Worm (Caenorhabditis elegans): ENCODE results near the gene H38K22.6.
A peak's percentile ranks its signal among the peaks of the same experiment; 100 is the strongest.

Gene H38K22.6

ce11 chrIII:4281955-4282618, 38.1 kb upstream of the H38K22.6 start (continued):
- peak; percentile 67 for TF ChIP-seq nhr-12 (tag; optimal IDR thresholded peaks at IDR 0.05)
- TF ChIP-seq sem-4 (tag; optimal IDR thresholded peaks at IDR 0.05) = peak; percentile 99
- TF ChIP-seq elt-1 (tag; optimal IDR thresholded peaks at IDR 0.05) = peak; percentile 30
- TF ChIP-seq nhr-6 (tag; optimal IDR thresholded peaks at IDR 0.05) = peak; percentile 96
- peak; percentile 82 for TF ChIP-seq blmp-1 (tag; optimal IDR thresholded peaks at IDR 0.05; ENCODE audit: insufficient read depth)
- peak; percentile 74 for TF ChIP-seq ceh-82 (tag; optimal IDR thresholded peaks at IDR 0.05)
- TF ChIP-seq gmeb-1 (tag; optimal IDR thresholded peaks at IDR 0.05) = peak; percentile 78
- TF ChIP-seq nhr-23 (tag; optimal IDR thresholded peaks at IDR 0.05) = no peak
- peak; percentile 94 for TF ChIP-seq fos-1 (tag; optimal IDR thresholded peaks at IDR 0.05)
- no peak for TF ChIP-seq aly-2 (tag; optimal IDR thresholded peaks at IDR 0.05)

ce11 chrIII:4283175-4283574, 37.0 kb upstream of the H38K22.6 start:
- TF ChIP-seq fos-1 (tag; optimal IDR thresholded peaks at IDR 0.05) = no peak
- no peak for TF ChIP-seq mdl-1 (tag; optimal IDR thresholded peaks at IDR 0.05)
- TF ChIP-seq F13H6.1 (tag; optimal IDR thresholded peaks at IDR 0.05) = peak; percentile 90
- no peak for TF ChIP-seq lin-39 (tag; optimal IDR thresholded peaks at IDR 0.05)
- no peak for TF ChIP-seq nhr-77 (tag; optimal IDR thresholded peaks at IDR 0.05)
- TF ChIP-seq nhr-237 (tag; optimal IDR thresholded peaks at IDR 0.05) = no peak
- no peak for TF ChIP-seq unc-39 (tag; optimal IDR thresholded peaks at IDR 0.05)
- TF ChIP-seq sma-9 (GFP tag; optimal IDR thresholded peaks at IDR 0.05) = peak; percentile 80
- no peak for TF ChIP-seq sma-9 (tag; optimal IDR thresholded peaks at IDR 0.05)
- TF ChIP-seq ama-1 (optimal IDR thresholded peaks at IDR 0.05) = no peak
- TF ChIP-seq ceh-82 (tag; optimal IDR thresholded peaks at IDR 0.05) = no peak
- peak; percentile 35 for TF ChIP-seq C34F6.9 (tag; optimal IDR thresholded peaks at IDR 0.05)
- TF ChIP-seq elt-1 (tag; optimal IDR thresholded peaks at IDR 0.05) = no peak
- TF ChIP-seq nhr-129 (tag; optimal IDR thresholded peaks at IDR 0.05) = peak; percentile 68
- TF ChIP-seq lsy-2 (tag; optimal IDR thresholded peaks at IDR 0.05) = peak in 1 of 2 experiments; percentile 41
- TF ChIP-seq egl-27 (tag; optimal IDR thresholded peaks at IDR 0.05) = peak; percentile 44
- TF ChIP-seq alr-1 (tag; optimal IDR thresholded peaks at IDR 0.05) = no peak
- no peak for TF ChIP-seq lin-13 (GFP tag; optimal IDR thresholded peaks at IDR 0.05)
- TF ChIP-seq Y55F3AM.14 (GFP tag; optimal IDR thresholded peaks at IDR 0.05) = no peak
- TF ChIP-seq R02D3.7 (tag; optimal IDR thresholded peaks at IDR 0.05) = no peak
- TF ChIP-seq ztf-4 (tag; optimal IDR thresholded peaks at IDR 0.05) = peak; percentile 21

- TF ChIP-seq sem-4 (tag; optimal IDR thresholded peaks at IDR 0.05) (peak; percentile 58), sma-3 (GFP tag; optimal IDR thresholded peaks at IDR 0.05) (peak; percentile 97), lin-13 (GFP tag; optimal IDR thresholded peaks at IDR 0.05) (peak; percentile 38), dmd-4 (tag; optimal IDR thresholded peaks at IDR 0.05) (no peak), egl-27 (tag; optimal IDR thresholded peaks at IDR 0.05) (peak; percentile 72), nhr-25 (tag; optimal IDR thresholded peaks at IDR 0.05) (peak; percentile 95), mbf-1 (tag; optimal IDR thresholded peaks at IDR 0.05) (no peak), nhr-23 (tag; optimal IDR thresholded peaks at IDR 0.05) (no peak), unc-39 (tag; optimal IDR thresholded peaks at IDR 0.05) (no peak), gmeb-1 (tag; optimal IDR thresholded peaks at IDR 0.05) (peak; percentile 58), ZK546.5 (tag; optimal IDR thresholded peaks at IDR 0.05) (no peak), elt-1 (tag; optimal IDR thresholded peaks at IDR 0.05) (no peak), fos-1 (tag; optimal IDR thresholded peaks at IDR 0.05) (peak; percentile 79), C34F6.9 (tag; optimal IDR thresholded peaks at IDR 0.05) (peak; percentile 56), ceh-16 (tag; optimal IDR thresholded peaks at IDR 0.05) (peak; percentile 90), nhr-237 (tag; optimal IDR thresholded peaks at IDR 0.05) (no peak), unc-62 (GFP tag; optimal IDR thresholded peaks at IDR 0.05) (no peak), Y55F3AM.14 (GFP tag; optimal IDR thresholded peaks at IDR 0.05) (peak; percentile 62), F13H6.1 (tag; optimal IDR thresholded peaks at IDR 0.05) (peak; percentile 93), nhr-11 (tag; optimal IDR thresholded peaks at IDR 0.05) (no peak), unc-55 (GFP tag; optimal IDR thresholded peaks at IDR 0.05) (no peak), nhr-6 (tag; optimal IDR thresholded peaks at IDR 0.05) (peak; percentile 41), skn-1 (tag; optimal IDR thresholded peaks at IDR 0.05) (no peak), peb-1 (tag; optimal IDR thresholded peaks at IDR 0.05) (no peak), nhr-77 (tag; optimal IDR thresholded peaks at IDR 0.05) (no peak), crh-2 (tag; optimal IDR thresholded peaks at IDR 0.05) (peak; percentile 73), sma-9 (GFP tag; optimal IDR thresholded peaks at IDR 0.05) (peak; percentile 93), sma-9 (tag; optimal IDR thresholded peaks at IDR 0.05) (no peak), ama-1 (optimal IDR thresholded peaks at IDR 0.05) (no peak), mab-5 (tag; optimal IDR thresholded peaks at IDR 0.05) (peak; percentile 13), elt-3 (tag; optimal IDR thresholded peaks at IDR 0.05) (no peak), nhr-129 (tag; optimal IDR thresholded peaks at IDR 0.05) (peak; percentile 82), ztf-4 (tag; optimal IDR thresholded peaks at IDR 0.05) (no peak), snpc-4 (tag; optimal IDR thresholded peaks at IDR 0.05) (peak; percentile 30), blmp-1 (tag; optimal IDR thresholded peaks at IDR 0.05; ENCODE audit: insufficient read depth) (peak; percentile 79), aly-2 (tag; optimal IDR thresholded peaks at IDR 0.05) (no peak), nhr-12 (tag; optimal IDR thresholded peaks at IDR 0.05) (no peak), alr-1 (tag; optimal IDR thresholded peaks at IDR 0.05) (no peak), ztf-11 (tag; optimal IDR thresholded peaks at IDR 0.05) (no peak), zag-1 (tag; optimal IDR thresholded peaks at IDR 0.05) (no peak), nhr-10 (tag; optimal IDR thresholded peaks at IDR 0.05) (no peak), lsy-2 (tag; optimal IDR thresholded peaks at IDR 0.05) (peak in 1 of 2 experiments; percentile 85)
These were observed 35.5 kb upstream of the H38K22.6 start for ce11 chrIII:4284732-4285165.
